Fruit fly (Drosophila melanogaster) whole organism, embryonic: ENCODE results near the gene Snm1.

Source experiments
- Asciz ChIP-seq: fragments of 200-800 bp; sonication (Bioruptor generic); optimal IDR thresholded peaks from 2 replicates; lab custom pipeline; 2017; ENCODE audit warnings: missing biosample characterization, mild to moderate bottlenecking, missing genetic modification characterization, missing genetic modification reagents
- Awh ChIP-seq: fragments of 200-800 bp; sonication (Bioruptor generic); IDR thresholded peaks from 2 replicates; pipeline ENCODE4, ENCODE4 v1.3.6; 2022; ENCODE audit warnings: missing biosample characterization, missing genetic modification characterization
- CG10959 ChIP-seq: fragments of 200-800 bp; sonication (Bioruptor generic); IDR thresholded peaks from 2 replicates; pipeline ENCODE4 v1.3.6; 2022; ENCODE audit warnings: missing biosample characterization, missing genetic modification characterization
- CG11398 ChIP-seq: fragments of 200-800 bp; sonication (Bioruptor generic); optimal IDR thresholded peaks from 2 replicates; lab custom pipeline; 2016; ENCODE audit warnings: missing biosample characterization, missing genetic modification characterization
- CG12219 ChIP-seq: fragments of 200-800 bp; sonication (Bioruptor generic); optimal IDR thresholded peaks from 3 replicates; lab custom pipeline; 2018; ENCODE audit warnings: missing biosample characterization, mild to moderate bottlenecking, missing genetic modification characterization
- CG15073 ChIP-seq: fragments of 200-800 bp; sonication (Bioruptor generic); optimal IDR thresholded peaks from 2 replicates; lab custom pipeline; 2016; ENCODE audit warnings: missing biosample characterization, missing genetic modification characterization
- CG15269 ChIP-seq: fragments of 200-800 bp; sonication (Bioruptor generic); optimal IDR thresholded peaks from 2 replicates; lab custom pipeline; 2018; ENCODE audit warnings: missing biosample characterization, mild to moderate bottlenecking, missing genetic modification characterization, moderate library complexity
- CG15479 ChIP-seq: fragments of 200-800 bp; sonication (Bioruptor generic); optimal IDR thresholded peaks from 3 replicates; lab custom pipeline; 2019; ENCODE audit warnings: missing biosample characterization, mild to moderate bottlenecking, missing genetic modification characterization, moderate library complexity
- CG17568 ChIP-seq: fragments of 200-800 bp; sonication (Bioruptor generic); optimal IDR thresholded peaks from 2 replicates; lab custom pipeline; 2018; ENCODE audit warnings: missing biosample characterization, mild to moderate bottlenecking, missing genetic modification characterization, moderate library complexity
- CG18011 ChIP-seq: fragments of 200-800 bp; sonication (Bioruptor generic); optimal IDR thresholded peaks from 2 replicates; lab custom pipeline; 2017; ENCODE audit warnings: missing biosample characterization, missing genetic modification characterization, mild to moderate bottlenecking, moderate library complexity, missing genotype
- CG18619 ChIP-seq: fragments of 200-800 bp; sonication (Bioruptor generic); optimal IDR thresholded peaks from 3 replicates; lab custom pipeline; 2017; ENCODE audit warnings: missing biosample characterization, mild to moderate bottlenecking, missing genetic modification characterization
- CG32767 ChIP-seq: fragments of 200-800 bp; sonication (Bioruptor generic); IDR thresholded peaks from 2 replicates; pipeline ENCODE4 v1.3.6; 2022; ENCODE audit warnings: missing biosample characterization, missing genetic modification characterization
- CG4730 ChIP-seq: fragments of 200-800 bp; sonication (Bioruptor generic); IDR thresholded peaks from 2 replicates; pipeline ENCODE4 v1.3.6; 2022; ENCODE audit warnings: missing biosample characterization, missing genetic modification characterization
- CG7271 ChIP-seq: fragments of 200-800 bp; sonication (Bioruptor generic); optimal IDR thresholded peaks from 2 replicates; lab custom pipeline; 2018; ENCODE audit warnings: missing biosample characterization, mild to moderate bottlenecking, missing genetic modification characterization, moderate library complexity
- CG8478 ChIP-seq: fragments of >200 bp; optimal IDR thresholded peaks from 2 replicates; lab custom pipeline; 2018
- CG9609 ChIP-seq: fragments of 200-800 bp; sonication (Bioruptor generic); optimal IDR thresholded peaks from 3 replicates; lab custom pipeline; 2016; ENCODE audit warnings: missing biosample characterization, missing genetic modification characterization
- CG9817 ChIP-seq: fragments of 200-800 bp; sonication (Bioruptor generic); optimal IDR thresholded peaks from 2 replicates; lab custom pipeline; 2018; ENCODE audit warnings: missing biosample characterization, mild to moderate bottlenecking, missing genetic modification characterization, moderate library complexity
- Dll ChIP-seq: fragments of 200-800 bp; sonication (Bioruptor generic); IDR thresholded peaks from 4 replicates; pipeline ENCODE4 v1.3.6; 2022; ENCODE audit warnings: missing biosample characterization, missing genetic modification characterization; ENCODE audit not compliant: partially characterized antibody
- Doc3 ChIP-seq: fragments of 200-800 bp; sonication (Bioruptor generic); IDR thresholded peaks from 3 replicates; pipeline ENCODE4 v1.3.6; 2022; ENCODE audit warnings: missing biosample characterization, missing genetic modification characterization; ENCODE audit not compliant: partially characterized antibody
- Dp ChIP-seq: fragments of 200-800 bp; sonication (Bioruptor generic); optimal IDR thresholded peaks from 2 replicates; lab custom pipeline; 2018; ENCODE audit warnings: missing biosample characterization, mild to moderate bottlenecking, missing genetic modification characterization, moderate library complexity
- HHEX ChIP-seq: fragments of 200-800 bp; sonication (Bioruptor generic); optimal IDR thresholded peaks from 3 replicates; lab custom pipeline; 2017; ENCODE audit warnings: missing biosample characterization, mild to moderate bottlenecking, missing genetic modification characterization, missing genetic modification reagents
- Lhr ChIP-seq: fragments of 200-800 bp; sonication (Bioruptor generic); optimal IDR thresholded peaks from 3 replicates; lab custom pipeline; 2017; ENCODE audit warnings: mild to moderate bottlenecking, missing biosample characterization, missing genetic modification reagents, missing genetic modification characterization
- Med ChIP-seq: fragments of 200-800 bp; sonication (Bioruptor generic); peaks from one replicate; lab custom pipeline; 2016; ENCODE audit warnings: missing biosample characterization, missing genetic modification characterization, mild to moderate bottlenecking, inconsistent platforms, moderate library complexity
- Oaz ChIP-seq: fragments of 200-800 bp; sonication (Bioruptor generic); IDR thresholded peaks from 2 replicates; pipeline ENCODE4 v1.3.6; 2022; ENCODE audit warnings: missing biosample characterization, missing genetic modification characterization
- Spps ChIP-seq: fragments of 200-800 bp; sonication (Bioruptor generic); optimal IDR thresholded peaks from 2 replicates; lab custom pipeline; 2018; ENCODE audit warnings: missing biosample characterization, mild to moderate bottlenecking, missing genetic modification characterization
- Stat92E ChIP-seq, 3 experiments: fragments of >200 bp in 2 of 3; fragments of 200-800 bp in 1 of 3; sonication (Bioruptor generic) in 1 of 3; optimal IDR thresholded peaks; 2 replicates each; lab custom pipeline; 2017 to 2019; ENCODE audit warnings: missing biosample characterization in 3 of 3, missing genetic modification characterization in 3 of 3, mild to moderate bottlenecking in 1 of 3, moderate library complexity in 1 of 3
- ab ChIP-seq: fragments of 200-800 bp; sonication (Bioruptor generic); optimal IDR thresholded peaks from 2 replicates; lab custom pipeline; 2016; ENCODE audit warnings: missing biosample characterization, missing genetic modification characterization
- abd-A ChIP-seq: fragments of 200-800 bp; sonication (Bioruptor generic); optimal IDR thresholded peaks from 3 replicates; lab custom pipeline; 2019; ENCODE audit warnings: missing biosample characterization, mild to moderate bottlenecking, missing genetic modification characterization, moderate library complexity
- amos ChIP-seq: fragments of 200-800 bp; sonication (Bioruptor generic); IDR thresholded peaks from 2 replicates; pipeline ENCODE4 v1.3.6; 2022; ENCODE audit warnings: missing biosample characterization, missing genetic modification characterization; ENCODE audit not compliant: partially characterized antibody
- cg ChIP-seq: fragments of 200-800 bp; sonication (Bioruptor generic); optimal IDR thresholded peaks from 3 replicates; lab custom pipeline; 2019; ENCODE audit warnings: missing biosample characterization, mild to moderate bottlenecking, missing genetic modification characterization, moderate library complexity
- chinmo ChIP-seq: fragments of 200-800 bp; sonication (Bioruptor generic); IDR thresholded peaks from 4 replicates; pipeline ENCODE4 v1.3.6; 2022; ENCODE audit warnings: missing biosample characterization, missing genetic modification characterization; ENCODE audit not compliant: partially characterized antibody
- dm ChIP-seq: fragments of 200-800 bp; sonication (Bioruptor generic); optimal IDR thresholded peaks from 3 replicates; lab custom pipeline; 2016; ENCODE audit warnings: missing biosample characterization, missing genetic modification characterization
- en ChIP-seq: fragments of 200-800 bp; sonication (Bioruptor generic); optimal IDR thresholded peaks from 2 replicates; lab custom pipeline; 2016; ENCODE audit warnings: missing biosample characterization, missing genetic modification characterization
- hbn ChIP-seq: fragments of 200-800 bp; sonication (Bioruptor generic); IDR thresholded peaks from 2 replicates; pipeline ENCODE4 v1.3.6; 2022; ENCODE audit warnings: missing biosample characterization, missing genetic modification characterization; ENCODE audit not compliant: partially characterized antibody
- insv ChIP-seq, 2 experiments: fragments of 200-800 bp; sonication (Bioruptor generic); optimal IDR thresholded peaks; 3 replicates each; lab custom pipeline; 2016 to 2018; ENCODE audit warnings: missing biosample characterization in 2 of 2, missing genetic modification characterization in 2 of 2
- mirr ChIP-seq: fragments of 200-800 bp; sonication (Bioruptor generic); optimal IDR thresholded peaks from 3 replicates; lab custom pipeline; 2018; ENCODE audit warnings: missing biosample characterization, mild to moderate bottlenecking, missing genetic modification characterization
- nerfin-1 ChIP-seq: fragments of 200-800 bp; sonication (Bioruptor generic); optimal IDR thresholded peaks from 3 replicates; lab custom pipeline; 2019; ENCODE audit warnings: missing biosample characterization, mild to moderate bottlenecking, missing genetic modification characterization, moderate library complexity
- oc ChIP-seq: fragments of 200-800 bp; sonication (Bioruptor generic); optimal IDR thresholded peaks from 2 replicates; lab custom pipeline; 2018; ENCODE audit warnings: missing biosample characterization, mild to moderate bottlenecking, missing genetic modification characterization, moderate library complexity
- org-1 ChIP-seq: fragments of 200-800 bp; sonication (Bioruptor generic); optimal IDR thresholded peaks from 2 replicates; lab custom pipeline; 2017; ENCODE audit warnings: missing biosample characterization, missing genetic modification characterization
- phol ChIP-seq: fragments of 200-800 bp; sonication (Bioruptor generic); optimal IDR thresholded peaks from 3 replicates; lab custom pipeline; 2018; ENCODE audit warnings: missing biosample characterization, mild to moderate bottlenecking, missing genetic modification characterization, moderate library complexity
- prd ChIP-seq, 3 experiments: fragments of >200 bp in 2 of 3; fragments of 200-800 bp in 1 of 3; sonication (Bioruptor generic) in 1 of 3; optimal IDR thresholded peaks in 2 of 3; IDR thresholded peaks in 1 of 3; 2 replicates in 2 of 3; 3 replicates in 1 of 3; pipeline versions ENCODE4 v1.3.6 to Lab custom; 2017 to 2022; ENCODE audit warnings: missing biosample characterization in 1 of 3, missing genetic modification characterization in 1 of 3
- pzg ChIP-seq: fragments of 200-800 bp; sonication (Bioruptor generic); optimal IDR thresholded peaks from 3 replicates; lab custom pipeline; 2018; ENCODE audit warnings: missing biosample characterization, mild to moderate bottlenecking, missing genetic modification characterization, moderate library complexity
- stc ChIP-seq: fragments of 200-800 bp; sonication (Bioruptor generic); IDR thresholded peaks from 2 replicates; pipeline ENCODE4 v1.3.6; 2022; ENCODE audit warnings: missing biosample characterization, missing genetic modification characterization
- tin ChIP-seq: fragments of 200-800 bp; sonication (Bioruptor generic); optimal IDR thresholded peaks from 3 replicates; lab custom pipeline; 2016; ENCODE audit warnings: missing biosample characterization, missing genetic modification characterization
- tll ChIP-seq, 2 experiments: fragments of 200-800 bp in 1 of 2; fragments of >200 bp in 1 of 2; sonication (Bioruptor generic) in 1 of 2; optimal IDR thresholded peaks; 2 replicates each; lab custom pipeline; 2017 to 2019; ENCODE audit warnings: missing biosample characterization in 2 of 2, missing genetic modification characterization in 2 of 2, mild to moderate bottlenecking in 1 of 2, moderate library complexity in 1 of 2
- twi ChIP-seq: fragments of 200-800 bp; optimal IDR thresholded peaks from 2 replicates; lab custom pipeline; 2019; ENCODE audit warnings: missing biosample characterization, mild to moderate bottlenecking, missing genetic modification characterization, moderate library complexity
- vfl ChIP-seq: fragments of 200-800 bp; sonication (Bioruptor generic); optimal IDR thresholded peaks from 2 replicates; lab custom pipeline; 2016; ENCODE audit warnings: missing biosample characterization, missing genetic modification characterization

Gene Snm1

DNA sequence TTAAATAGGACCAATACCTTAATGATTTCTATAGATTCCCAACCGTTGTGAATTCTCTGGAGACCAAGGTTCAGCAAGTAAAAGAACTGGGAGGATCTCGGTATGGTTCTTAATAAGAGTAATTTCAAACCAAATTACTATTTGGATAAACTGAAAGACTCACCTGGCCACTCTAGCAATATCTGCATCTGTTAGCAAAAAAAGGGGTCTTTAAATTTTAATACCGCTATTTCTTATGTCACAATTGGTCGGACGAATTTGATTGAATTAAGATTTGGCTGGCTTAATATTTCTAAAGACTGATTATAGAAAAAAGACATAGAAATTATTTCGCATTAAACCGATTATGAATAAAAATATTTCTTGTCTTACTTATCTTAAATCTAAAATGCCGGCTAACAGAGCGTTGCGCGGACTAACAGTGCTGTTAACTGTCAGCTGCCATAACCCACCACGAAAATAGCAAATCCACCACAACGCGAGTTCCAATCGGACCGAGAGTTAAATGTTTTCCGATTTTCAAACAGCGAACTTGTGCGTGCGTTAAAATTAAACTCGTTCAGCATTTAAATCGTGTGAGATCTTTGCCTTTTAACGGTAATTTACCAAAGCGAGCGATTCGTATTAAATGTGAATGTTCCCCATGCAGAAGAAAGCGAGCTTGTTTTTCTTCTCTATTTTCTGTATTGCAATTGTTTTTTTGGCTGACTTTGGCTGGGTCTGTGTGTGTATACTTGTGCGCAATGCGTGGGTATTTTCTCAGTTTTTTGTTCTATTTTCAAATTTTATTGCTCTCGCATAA, 16.0 kb downstream of the Snm1 start, which contains the start of gene CRMP (continued):
- TF ChIP-seq CG9817 (tag; lab: Kevin White, UChicago) = no peak
- TF ChIP-seq oc (tag; lab: Kevin White, UChicago) = no peak
- TF ChIP-seq CG7271 = no peak
- no peak for TF ChIP-seq chinmo
- TF ChIP-seq CG15269 = no peak
- TF ChIP-seq CG10959 (GFP tag; lab: Robert Waterston, UW) = no peak
- no peak for TF ChIP-seq CG11398
- TF ChIP-seq phol (tag; lab: Kevin White, UChicago) = peak; percentile 38
- TF ChIP-seq Asciz (GFP tag; lab: Kevin White, UChicago) = peak; percentile 4
- TF ChIP-seq tin (GFP tag; lab: Kevin White, UChicago) = no peak
- no peak for TF ChIP-seq Spps (tag; lab: Kevin White, UChicago)
- TF ChIP-seq Awh (GFP tag; lab: Robert Waterston, UW) = no peak
- TF ChIP-seq abd-A (tag; lab: Kevin White, UChicago) = no peak
- TF ChIP-seq CG17568 = peak; percentile 49
- peak; percentile 49; the same call in 1 of the 4 replicates for TF ChIP-seq Dll
- TF ChIP-seq ab (GFP tag; lab: Kevin White, UChicago) = no peak
- TF ChIP-seq Med (GFP tag; lab: Kevin White, UChicago) = no peak
- TF ChIP-seq tll (GFP tag; optimal IDR thresholded peaks at IDR 0.05; lab: Kevin White, UChicago) = no peak
- peak; percentile 89 for TF ChIP-seq CG32767 (GFP tag; lab: Robert Waterston, UW)
- TF ChIP-seq stc (GFP tag; lab: Robert Waterston, UW) = no peak
- TF ChIP-seq prd (optimal IDR thresholded peaks at IDR 0.05; lab: Kevin White, UChicago) = no peak
- TF ChIP-seq prd (GFP tag; IDR thresholded peaks at IDR 0.05; lab: Robert Waterston, UW) = no peak
- peak; percentile 48 to 90 for TF ChIP-seq insv (GFP tag; optimal IDR thresholded peaks at IDR 0.05; lab: Kevin White, UChicago)
- peak; percentile 15 for TF ChIP-seq Dp (GFP tag; lab: Kevin White, UChicago)
- TF ChIP-seq CG15479 (GFP tag; lab: Kevin White, UChicago) = peak; percentile 38
- no peak for TF ChIP-seq mirr (GFP tag; lab: Kevin White, UChicago)
- TF ChIP-seq CG8478 = no peak
- TF ChIP-seq Oaz = no peak
- no peak for TF ChIP-seq CG4730 (GFP tag; lab: Robert Waterston, UW)
- peak; percentile 70 for TF ChIP-seq nerfin-1
- TF ChIP-seq HHEX (GFP tag; lab: Kevin White, UChicago) = no peak
- TF ChIP-seq Lhr (GFP tag; lab: Kevin White, UChicago) = no peak
- TF ChIP-seq pzg = peak; percentile 8
- TF ChIP-seq CG9609 = no peak
- no peak for TF ChIP-seq CG15073
- peak; percentile 54 for TF ChIP-seq hbn (GFP tag; lab: Robert Waterston, UW)
- TF ChIP-seq amos (GFP tag; lab: Robert Waterston, UW) = no peak
- no peak for TF ChIP-seq org-1 (GFP tag; lab: Kevin White, UChicago)
- TF ChIP-seq Stat92E (GFP tag; optimal IDR thresholded peaks at IDR 0.05; lab: Kevin White, UChicago) = no peak
- TF ChIP-seq CG18011 (GFP tag; lab: Kevin White, UChicago) = peak; percentile 88
- TF ChIP-seq CG12219 (GFP tag; lab: Kevin White, UChicago) = no peak
- TF ChIP-seq vfl (GFP tag; lab: Kevin White, UChicago) = no peak
- TF ChIP-seq cg (GFP tag; lab: Kevin White, UChicago) = peak; percentile 44
- TF ChIP-seq twi = no peak
- peak; percentile 43; the same call in 1 of the 3 replicates for TF ChIP-seq Doc3 (GFP tag; lab: Robert Waterston, UW)
- no peak for TF ChIP-seq en (GFP tag; lab: Kevin White, UChicago)
- TF ChIP-seq CG18619 (GFP tag; lab: Kevin White, UChicago) = no peak
- no peak for TF ChIP-seq dm (GFP tag; lab: Kevin White, UChicago)
